Worm (Caenorhabditis elegans) whole organism, mixed stage, embryonic: ENCODE measurements around the gene str-45.
"Not testable (repeated sequence)": the region's sequence is repeated elsewhere in the genome, so short reads cannot be mapped to it uniquely, and the experiment has no call there.

Experiments
- M03D4.4 ChIP-seq: sonication (generic microtip); optimal IDR thresholded peaks from 2 replicates; lab custom pipeline; 2017; ENCODE audit warnings: mild to moderate bottlenecking, missing genetic modification characterization, missing compliant biosample characterization
- bed-3 ChIP-seq: fragments of 200-800 bp; sonication (Bioruptor generic); optimal IDR thresholded peaks from 3 replicates; lab custom pipeline; 2018; ENCODE audit warnings: mild to moderate bottlenecking, missing genetic modification characterization, moderate library complexity, missing compliant biosample characterization
- blmp-1 ChIP-seq: fragments of 150-350 bp; optimal IDR thresholded peaks from 2 replicates; lab custom pipeline; 2014; ENCODE audit warnings: missing biosample characterization, missing genetic modification characterization
- ceh-39 ChIP-seq: fragments of 150-350 bp; optimal IDR thresholded peaks from 2 replicates; lab custom pipeline; 2014; ENCODE audit warnings: missing biosample characterization, missing genetic modification characterization
- ceh-43 ChIP-seq: fragments of 200-800 bp; sonication (Bioruptor generic); optimal IDR thresholded peaks from 2 replicates; lab custom pipeline; 2018; ENCODE audit warnings: mild to moderate bottlenecking, missing genetic modification characterization, moderate library complexity, missing compliant biosample characterization
- ceh-83 ChIP-seq: fragments of 200-800 bp; sonication (Bioruptor generic); optimal IDR thresholded peaks from 2 replicates; lab custom pipeline; 2018; ENCODE audit warnings: mild to moderate bottlenecking, missing genetic modification characterization, missing compliant biosample characterization
- ces-1 ChIP-seq: fragments of 150-350 bp; optimal IDR thresholded peaks from 2 replicates; lab custom pipeline; 2014; ENCODE audit warnings: missing biosample characterization, missing genetic modification reagents, missing genetic modification characterization
- cnd-1 ChIP-seq: fragments of 200-800 bp; sonication (Bioruptor generic); optimal IDR thresholded peaks from 2 replicates; lab custom pipeline; 2018; ENCODE audit warnings: mild to moderate bottlenecking, missing genetic modification characterization, missing compliant biosample characterization
- drap-1 ChIP-seq: fragments of 200-800 bp; sonication (Bioruptor generic); optimal IDR thresholded peaks from 3 replicates; lab custom pipeline; 2018; ENCODE audit warnings: mild to moderate bottlenecking, missing genetic modification characterization, missing compliant biosample characterization
- elt-3 ChIP-seq: fragments of 150-350 bp; optimal IDR thresholded peaks from 2 replicates; lab custom pipeline; 2014; ENCODE audit warnings: missing biosample characterization, missing genetic modification characterization
- flh-1 ChIP-seq: fragments of 200-800 bp; sonication (Bioruptor generic); optimal IDR thresholded peaks from 2 replicates; lab custom pipeline; 2018; ENCODE audit warnings: mild to moderate bottlenecking, missing genetic modification characterization, moderate library complexity, missing compliant biosample characterization
- ham-2 ChIP-seq: fragments of 200-800 bp; sonication (Bioruptor generic); optimal IDR thresholded peaks from 2 replicates; lab custom pipeline; 2018; ENCODE audit warnings: mild to moderate bottlenecking, missing genetic modification characterization, missing compliant biosample characterization
- hlh-1 ChIP-seq: fragments of 150-350 bp; optimal IDR thresholded peaks from 2 replicates; lab custom pipeline; 2014; ENCODE audit warnings: missing biosample characterization, missing genetic modification reagents, missing genetic modification characterization
- lin-13 ChIP-seq: fragments of 150-350 bp; optimal IDR thresholded peaks from 2 replicates; lab custom pipeline; 2014; ENCODE audit warnings: missing biosample characterization, missing genetic modification characterization
- lin-32 ChIP-seq: fragments of 200-800 bp; sonication (Bioruptor generic); optimal IDR thresholded peaks from 2 replicates; lab custom pipeline; 2018; ENCODE audit warnings: mild to moderate bottlenecking, missing genetic modification characterization, missing compliant biosample characterization
- lsy-2 ChIP-seq: fragments of 150-350 bp; optimal IDR thresholded peaks from 2 replicates; lab custom pipeline; 2014; ENCODE audit warnings: missing biosample characterization, missing genetic modification characterization
- mab-5 ChIP-seq: fragments of 150-350 bp; optimal IDR thresholded peaks from 2 replicates; lab custom pipeline; 2014; ENCODE audit warnings: missing biosample characterization, missing genetic modification characterization
- mep-1 ChIP-seq: fragments of 150-350 bp; optimal IDR thresholded peaks from 2 replicates; lab custom pipeline; 2017; ENCODE audit warnings: missing biosample characterization, missing genetic modification reagents, missing genetic modification characterization, inconsistent platforms
- mls-2 ChIP-seq: sonication (generic microtip); optimal IDR thresholded peaks from 2 replicates; lab custom pipeline; 2016; ENCODE audit warnings: mild to moderate bottlenecking, missing genetic modification characterization, moderate library complexity, missing compliant biosample characterization
- nhr-12 ChIP-seq: fragments of 150-350 bp; optimal IDR thresholded peaks from 2 replicates; lab custom pipeline; 2014; ENCODE audit warnings: missing biosample characterization, missing genetic modification characterization
- nhr-2 ChIP-seq: fragments of 150-350 bp; optimal IDR thresholded peaks from 2 replicates; lab custom pipeline; 2014; ENCODE audit warnings: missing biosample characterization, missing genetic modification characterization
- nhr-28 ChIP-seq: fragments of 150-350 bp; optimal IDR thresholded peaks from 2 replicates; lab custom pipeline; 2014; ENCODE audit warnings: missing biosample characterization, missing genetic modification characterization
- nhr-76 ChIP-seq: sonication (generic microtip); optimal IDR thresholded peaks from 2 replicates; lab custom pipeline; 2017; ENCODE audit warnings: missing biosample characterization, missing genetic modification characterization
- pha-4 ChIP-seq: fragments of 150-350 bp; optimal IDR thresholded peaks from 2 replicates; lab custom pipeline; 2018; ENCODE audit warnings: missing biosample characterization, missing genetic modification reagents, missing genetic modification characterization
- sem-2 ChIP-seq: fragments of 200-800 bp; sonication (Bioruptor generic); optimal IDR thresholded peaks from 2 replicates; lab custom pipeline; 2018; ENCODE audit warnings: mild to moderate bottlenecking, missing genetic modification characterization, missing compliant biosample characterization
- snpc-4 ChIP-seq: fragments of 150-350 bp; optimal IDR thresholded peaks from 2 replicates; lab custom pipeline; 2014; ENCODE audit warnings: missing biosample characterization, missing genetic modification characterization
- sptf-1 ChIP-seq: sonication (generic microtip); optimal IDR thresholded peaks from 2 replicates; lab custom pipeline; 2017; ENCODE audit warnings: mild to moderate bottlenecking, missing genetic modification characterization, moderate library complexity, missing compliant biosample characterization
- unc-120 ChIP-seq: sonication (generic microtip); optimal IDR thresholded peaks from 2 replicates; lab custom pipeline; 2017; ENCODE audit warnings: missing genetic modification characterization, missing compliant biosample characterization; ENCODE audit not compliant: poor library complexity, severe bottlenecking
- unc-62 ChIP-seq: fragments of 150-350 bp; optimal IDR thresholded peaks from 2 replicates; lab custom pipeline; 2014; ENCODE audit warnings: missing biosample characterization, missing genetic modification reagents, missing genetic modification characterization
- ztf-11 ChIP-seq: fragments of 150-350 bp; optimal IDR thresholded peaks from 2 replicates; lab custom pipeline; 2014; ENCODE audit warnings: missing biosample characterization, missing genetic modification characterization

Gene str-45

ce11 chrV:15158691-15159090 is at the start of gene str-45:
Gene str-45 (plus strand): TSS chrV:15158991.
- TF ChIP-seq ceh-39 (tag; lab: Kevin White, UChicago) = no peak
- TF ChIP-seq drap-1 (GFP tag; lab: Kevin White, UChicago) = no peak
- no peak for TF ChIP-seq ceh-83
- TF ChIP-seq hlh-1 = no peak
- no peak for TF ChIP-seq cnd-1 (tag; lab: Kevin White, UChicago)
- TF ChIP-seq lin-13 (tag; lab: Kevin White, UChicago) = no peak
- no peak for TF ChIP-seq ces-1 (GFP tag; lab: Kevin White, UChicago)
- TF ChIP-seq nhr-76 (tag; lab: Kevin White, UChicago) = no peak
- TF ChIP-seq nhr-28 (tag; lab: Kevin White, UChicago) = no peak
- no peak for TF ChIP-seq lin-32 (GFP tag; lab: Kevin White, UChicago)
- TF ChIP-seq unc-62 (GFP tag; lab: Kevin White, UChicago) = no peak
- TF ChIP-seq mls-2 (tag; lab: Kevin White, UChicago) = no peak
- no peak for TF ChIP-seq ham-2 (GFP tag; lab: Kevin White, UChicago)
- TF ChIP-seq nhr-2 (tag; lab: Kevin White, UChicago) = no peak
- TF ChIP-seq elt-3 (tag; lab: Kevin White, UChicago) = no peak
- no peak for TF ChIP-seq sptf-1
- TF ChIP-seq nhr-12 (tag; lab: Kevin White, UChicago) = no peak
- no peak for TF ChIP-seq mep-1 (tag; lab: Kevin White, UChicago)
- TF ChIP-seq, all 35 proteins: peak for 0

ce11 chrV:15109260-15109659 is 49.5 kb upstream of the str-45 start, which contains the start of gene Y75B12A.2:
Gene Y75B12A.2 (plus strand): TSS chrV:15109560.
- TF ChIP-seq bed-3 (no peak), unc-120 (tag; lab: Kevin White, UChicago) (no peak), ceh-83 (no peak), mab-5 (tag; lab: Kevin White, UChicago) (no peak), unc-62 (GFP tag; lab: Kevin White, UChicago) (no peak), mls-2 (tag; lab: Kevin White, UChicago) (no peak), lin-32 (GFP tag; lab: Kevin White, UChicago) (no peak), lin-13 (tag; lab: Kevin White, UChicago) (no peak), blmp-1 (tag; lab: Kevin White, UChicago) (no peak), elt-3 (tag; lab: Kevin White, UChicago) (no peak), cnd-1 (tag; lab: Kevin White, UChicago) (no peak)

- TF ChIP-seq unc-120 (tag; lab: Kevin White, UChicago) (no peak), unc-62 (GFP tag; lab: Kevin White, UChicago) (no peak), lsy-2 (no peak), lin-13 (tag; lab: Kevin White, UChicago) (no peak), ceh-43 (GFP tag; lab: Kevin White, UChicago) (no peak), elt-3 (tag; lab: Kevin White, UChicago) (no peak), sem-2 (GFP tag; lab: Kevin White, UChicago) (no peak), drap-1 (GFP tag; lab: Kevin White, UChicago) (no peak)
These were observed 47.1 kb upstream of the str-45 start, which contains the start of gene T01G5.7 for ce11 chrV:15111660-15112059. Gene T01G5.7 (plus strand): TSS chrV:15111960.

ce11 chrV:15113992-15114391 is 44.8 kb upstream of the str-45 start, which contains the start of gene T01G5.6:
Gene T01G5.6 (minus strand): TSS chrV:15114092.
- TF ChIP-seq lin-32 (GFP tag; lab: Kevin White, UChicago) (no peak), hlh-1 (no peak), ham-2 (GFP tag; lab: Kevin White, UChicago) (no peak), lsy-2 (no peak), snpc-4 (no peak), ces-1 (GFP tag; lab: Kevin White, UChicago) (no peak), drap-1 (GFP tag; lab: Kevin White, UChicago) (no peak), cnd-1 (tag; lab: Kevin White, UChicago) (no peak), mls-2 (tag; lab: Kevin White, UChicago) (no peak), flh-1 (GFP tag; lab: Kevin White, UChicago) (no peak)

- not testable (repeated sequence) for TF ChIP-seq ceh-43 (GFP tag; lab: Kevin White, UChicago); lin-13 (tag; lab: Kevin White, UChicago); bed-3
These were observed 42.8 kb upstream of the str-45 start, which contains the start of gene T01G5.8 for ce11 chrV:15115968-15116367. Gene T01G5.8 (plus strand): TSS chrV:15116268.

- no peak for TF ChIP-seq nhr-28 (tag; lab: Kevin White, UChicago)
- TF ChIP-seq M03D4.4 (tag; lab: Kevin White, UChicago) = no peak
- TF ChIP-seq pha-4 (tag; lab: Kevin White, UChicago) = no peak
- TF ChIP-seq nhr-76 (tag; lab: Kevin White, UChicago) = no peak
- TF ChIP-seq ceh-39 (tag; lab: Kevin White, UChicago) = no peak
- no peak for TF ChIP-seq mls-2 (tag; lab: Kevin White, UChicago)
- no peak for TF ChIP-seq drap-1 (GFP tag; lab: Kevin White, UChicago)
- TF ChIP-seq lsy-2 = no peak
- TF ChIP-seq sptf-1 = no peak
- TF ChIP-seq unc-120 (tag; lab: Kevin White, UChicago) = no peak
- TF ChIP-seq ztf-11 = no peak
- no peak for TF ChIP-seq ceh-43 (GFP tag; lab: Kevin White, UChicago)
- TF ChIP-seq ces-1 (GFP tag; lab: Kevin White, UChicago) = no peak
- TF ChIP-seq flh-1 (GFP tag; lab: Kevin White, UChicago) = no peak
- TF ChIP-seq cnd-1 (tag; lab: Kevin White, UChicago) = no peak
- no peak for TF ChIP-seq unc-62 (GFP tag; lab: Kevin White, UChicago)
- no peak for TF ChIP-seq blmp-1 (tag; lab: Kevin White, UChicago)
- TF ChIP-seq nhr-2 (tag; lab: Kevin White, UChicago) = no peak
- TF ChIP-seq elt-3 (tag; lab: Kevin White, UChicago) = no peak
- no peak for TF ChIP-seq snpc-4
- TF ChIP-seq, all 35 proteins: peak for 0
These were observed 39.3 kb upstream of the str-45 start, which contains the start of gene flor-1 for ce11 chrV:15119517-15119916. Gene flor-1 (minus strand): TSS chrV:15119617.
